Worm (Caenorhabditis elegans) whole organism, mixed stage, embryonic: ENCODE data around the gene ZK1098.2.

Experiments used
- ceh-39 ChIP-seq: fragments of 150-350 bp; optimal IDR thresholded peaks from 2 replicates; lab custom pipeline; 2014; ENCODE audit warnings: missing biosample characterization, missing genetic modification characterization
- lsy-2 ChIP-seq: fragments of 150-350 bp; optimal IDR thresholded peaks from 2 replicates; lab custom pipeline; 2014; ENCODE audit warnings: missing biosample characterization, missing genetic modification characterization
- mls-2 ChIP-seq: sonication (generic microtip); optimal IDR thresholded peaks from 2 replicates; lab custom pipeline; 2016; ENCODE audit warnings: mild to moderate bottlenecking, missing genetic modification characterization, moderate library complexity, missing compliant biosample characterization
- nhr-28 ChIP-seq: fragments of 150-350 bp; optimal IDR thresholded peaks from 2 replicates; lab custom pipeline; 2014; ENCODE audit warnings: missing biosample characterization, missing genetic modification characterization
- nhr-76 ChIP-seq: sonication (generic microtip); optimal IDR thresholded peaks from 2 replicates; lab custom pipeline; 2017; ENCODE audit warnings: missing biosample characterization, missing genetic modification characterization
- pha-4 ChIP-seq: fragments of 150-350 bp; optimal IDR thresholded peaks from 2 replicates; lab custom pipeline; 2018; ENCODE audit warnings: missing biosample characterization, missing genetic modification reagents, missing genetic modification characterization
- snpc-4 ChIP-seq: fragments of 150-350 bp; optimal IDR thresholded peaks from 2 replicates; lab custom pipeline; 2014; ENCODE audit warnings: missing biosample characterization, missing genetic modification characterization
- sptf-1 ChIP-seq: sonication (generic microtip); optimal IDR thresholded peaks from 2 replicates; lab custom pipeline; 2017; ENCODE audit warnings: mild to moderate bottlenecking, missing genetic modification characterization, moderate library complexity, missing compliant biosample characterization
- unc-62 ChIP-seq: fragments of 150-350 bp; optimal IDR thresholded peaks from 2 replicates; lab custom pipeline; 2014; ENCODE audit warnings: missing biosample characterization, missing genetic modification reagents, missing genetic modification characterization
- zip-8 ChIP-seq: fragments of 150-350 bp; optimal IDR thresholded peaks from 2 replicates; lab custom pipeline; 2014; ENCODE audit warnings: missing biosample characterization, missing genetic modification characterization

DNA sequence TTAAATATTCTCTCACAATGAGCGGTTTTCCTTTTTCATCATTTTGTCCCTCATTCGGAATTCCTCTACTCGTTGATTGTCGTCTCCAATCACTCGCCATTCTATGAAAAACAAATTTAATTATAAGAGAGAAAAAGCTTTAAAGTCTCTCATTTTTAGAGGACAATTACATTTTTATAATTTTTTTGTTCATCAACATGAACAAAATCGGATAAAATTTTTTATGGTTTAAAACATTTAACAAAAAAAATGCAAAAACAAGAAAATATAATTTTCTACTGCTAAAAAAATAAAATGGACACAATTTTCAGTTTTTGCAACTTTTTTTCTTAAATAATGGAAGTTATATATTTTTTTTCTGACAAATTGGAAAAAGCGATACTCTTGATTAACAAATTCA is 12.8 kb upstream of the ZK1098.2 start, which contains the start of gene F55H2.7:
- TF ChIP-seq ceh-39 (tag; lab: Kevin White, UChicago) (no peak), pha-4 (no peak), nhr-76 (no peak), nhr-28 (tag; lab: Kevin White, UChicago) (no peak), sptf-1 (tag; lab: Kevin White, UChicago) (no peak), lsy-2 (tag; lab: Kevin White, UChicago) (no peak), mls-2 (tag; lab: Kevin White, UChicago) (no peak), snpc-4 (tag; lab: Kevin White, UChicago) (no peak), zip-8 (no peak), unc-62 (GFP tag; lab: Kevin White, UChicago) (no peak)
